Fruit fly (Drosophila melanogaster): ENCODE measurements around the gene Clic.

Clic gene

dm6 chrX:13815526-13816173 is 6.5 kb downstream of the Clic start (continued):
- TF ChIP-seq CG12769 (tag; optimal IDR thresholded peaks at IDR 0.05) (peak; percentile 57), Bgb (GFP tag; IDR thresholded peaks at IDR 0.05; ENCODE audit: partially characterized antibody) (no peak), Atf-2 (GFP tag; optimal IDR thresholded peaks at IDR 0.05) (peak; percentile 36), Xrp1 (GFP tag; IDR thresholded peaks at IDR 0.05) (no peak; the same call in 1 of the 2 replicates), CG16813 (GFP tag; IDR thresholded peaks at IDR 0.05; ENCODE audit: partially characterized antibody) (no peak), Hmx (GFP tag; optimal IDR thresholded peaks at IDR 0.05) (no peak), CG8944 (GFP tag; optimal IDR thresholded peaks at IDR 0.05) (peak; percentile 11), bbx (GFP tag; IDR thresholded peaks at IDR 0.05; ENCODE audit: partially characterized antibody) (no peak), CG1603 (tag; optimal IDR thresholded peaks at IDR 0.05) (peak; percentile 25), Nf-YC (tag; optimal IDR thresholded peaks at IDR 0.05) (peak; percentile 17), crol (GFP tag; IDR thresholded peaks at IDR 0.05) (peak; percentile 75), NC2β (GFP tag; optimal IDR thresholded peaks at IDR 0.05) (no peak), CG4730 (GFP tag; IDR thresholded peaks at IDR 0.05) (no peak), CG8281 (tag; optimal IDR thresholded peaks at IDR 0.05) (peak; percentile 25), pros (GFP tag; optimal IDR thresholded peaks at IDR 0.05) (no peak), Pdp1 (GFP tag; optimal IDR thresholded peaks at IDR 0.05) (peak; percentile 35 to 65), CG10565 (GFP tag; optimal IDR thresholded peaks at IDR 0.05) (no peak), CG31441 (GFP tag; IDR thresholded peaks at IDR 0.05) (peak; percentile 75), ATbp (GFP tag; optimal IDR thresholded peaks at IDR 0.05) (no peak), HmgD (GFP tag; optimal IDR thresholded peaks at IDR 0.05) (no peak), CG3847 (GFP tag; IDR thresholded peaks at IDR 0.05) (peak; percentile 65), CG15696 (tag; optimal IDR thresholded peaks at IDR 0.05) (peak; percentile 34), en (GFP tag; optimal IDR thresholded peaks at IDR 0.05) (no peak), Bteb2 (GFP tag; optimal IDR thresholded peaks at IDR 0.05) (no peak), Camta (GFP tag; optimal IDR thresholded peaks at IDR 0.05) (peak; percentile 80), br (optimal IDR thresholded peaks at IDR 0.05) (no peak), ap (GFP tag; IDR thresholded peaks at IDR 0.05) (no peak; the same call in 1 of the 2 replicates), CG13624 (GFP tag; optimal IDR thresholded peaks at IDR 0.05) (peak; percentile 18), CG1647 (GFP tag; optimal IDR thresholded peaks at IDR 0.05) (peak; percentile 27), rib (GFP tag; IDR thresholded peaks at IDR 0.05) (peak; percentile 39; the same call in 1 of the 2 replicates), Taf1 (GFP tag; IDR thresholded peaks at IDR 0.05) (no peak), Oli (tag; optimal IDR thresholded peaks at IDR 0.05) (peak; percentile 81), CG7839 (tag; optimal IDR thresholded peaks at IDR 0.05) (peak; percentile 80), tin (GFP tag; optimal IDR thresholded peaks at IDR 0.05) (peak; percentile 51), yki (optimal IDR thresholded peaks at IDR 0.05) (no peak), CG5245 (GFP tag; optimal IDR thresholded peaks at IDR 0.05) (peak; percentile 40), nau (GFP tag; optimal IDR thresholded peaks at IDR 0.05) (peak; percentile 53), oc (tag; optimal IDR thresholded peaks at IDR 0.05) (peak; percentile 22), NfI (GFP tag; optimal IDR thresholded peaks at IDR 0.05) (peak; percentile 54), CG6791 (GFP tag; IDR thresholded peaks at IDR 0.05; ENCODE audit: partially characterized antibody) (no peak), sim (GFP tag; IDR thresholded peaks at IDR 0.05) (no peak), ro (GFP tag; IDR thresholded peaks at IDR 0.05) (no peak), jumu (GFP tag; optimal IDR thresholded peaks at IDR 0.05) (peak; percentile 59), grau (tag; optimal IDR thresholded peaks at IDR 0.05) (peak; percentile 91), CG7357 (GFP tag; IDR thresholded peaks at IDR 0.05) (peak; percentile 71; the same call in 2 of the 3 replicates), org-1 (GFP tag; optimal IDR thresholded peaks at IDR 0.05) (peak; percentile 66), CG12219 (GFP tag; optimal IDR thresholded peaks at IDR 0.05) (peak; percentile 60), CG10267 (tag; optimal IDR thresholded peaks at IDR 0.05) (peak; percentile 43), Gug (GFP tag; IDR thresholded peaks at IDR 0.05) (0 out of 4 replicates have a peak, but pooled peaks have one; percentile 43), dan (GFP tag; IDR thresholded peaks at IDR 0.05) (no peak), ase (GFP tag; IDR thresholded peaks at IDR 0.05) (no peak)
